Worm (Caenorhabditis elegans) whole organism, late embryonic: ENCODE data around the gene snf-12.

Source experiments
- F13H6.1 ChIP-seq: sonication (generic microtip); optimal IDR thresholded peaks from 2 replicates; lab custom pipeline; 2016; ENCODE audit warnings: missing genetic modification characterization, missing compliant biosample characterization
- K02D7.2 ChIP-seq: sonication (generic microtip); optimal IDR thresholded peaks from 2 replicates; lab custom pipeline; 2017; ENCODE audit warnings: mild to moderate bottlenecking, missing genetic modification characterization, missing compliant biosample characterization
- K09A11.1 ChIP-seq: sonication (generic microtip); optimal IDR thresholded peaks from 2 replicates; lab custom pipeline; 2017; ENCODE audit warnings: antibody characterized with exemption, mild to moderate bottlenecking, missing genetic modification characterization, missing compliant biosample characterization; ENCODE audit not compliant: insufficient read depth
- Y22D7AL.16 ChIP-seq: sonication (generic microtip); optimal IDR thresholded peaks from 2 replicates; lab custom pipeline; 2016; ENCODE audit warnings: missing genetic modification characterization, missing compliant biosample characterization
- ahr-1 ChIP-seq: sonication (generic microtip); optimal IDR thresholded peaks from 2 replicates; lab custom pipeline; 2016; ENCODE audit warnings: missing genetic modification characterization, missing compliant biosample characterization
- ama-1 ChIP-seq: fragments of 150-350 bp; optimal IDR thresholded peaks from 2 replicates; lab custom pipeline; 2014
- ceh-19 ChIP-seq: fragments of 200-800 bp; sonication (Bioruptor generic); optimal IDR thresholded peaks from 2 replicates; lab custom pipeline; 2018; ENCODE audit warnings: mild to moderate bottlenecking, missing genetic modification characterization, missing compliant biosample characterization
- ceh-24 ChIP-seq: sonication (generic microtip); optimal IDR thresholded peaks from 2 replicates; lab custom pipeline; 2016; ENCODE audit warnings: mild to moderate bottlenecking, missing genetic modification characterization, missing compliant biosample characterization
- ceh-31 ChIP-seq: sonication (generic microtip); optimal IDR thresholded peaks from 2 replicates; lab custom pipeline; 2016; ENCODE audit warnings: missing genetic modification characterization, missing compliant biosample characterization
- ceh-34 ChIP-seq: sonication (generic microtip); optimal IDR thresholded peaks from 2 replicates; lab custom pipeline; 2016; ENCODE audit warnings: mild to moderate bottlenecking, missing genetic modification characterization, missing compliant biosample characterization
- ceh-48 ChIP-seq: sonication (generic microtip); optimal IDR thresholded peaks from 2 replicates; lab custom pipeline; 2016; ENCODE audit warnings: missing genetic modification characterization, inconsistent platforms, missing compliant biosample characterization
- ceh-6 ChIP-seq: fragments of 200-800 bp; sonication (Bioruptor generic); optimal IDR thresholded peaks from 2 replicates; lab custom pipeline; 2018; ENCODE audit warnings: mild to moderate bottlenecking, missing genetic modification characterization, missing compliant biosample characterization
- che-1 ChIP-seq: sonication (generic microtip); optimal IDR thresholded peaks from 2 replicates; lab custom pipeline; 2016; ENCODE audit warnings: mild to moderate bottlenecking, missing genetic modification characterization, missing compliant biosample characterization
- elt-2 ChIP-seq: sonication (generic microtip); optimal IDR thresholded peaks from 2 replicates; lab custom pipeline; 2016; ENCODE audit warnings: missing genetic modification reagents, missing genetic modification characterization, missing compliant biosample characterization
- elt-4 ChIP-seq: sonication (generic microtip); optimal IDR thresholded peaks from 2 replicates; lab custom pipeline; 2016; ENCODE audit warnings: missing genetic modification characterization, missing compliant biosample characterization
- eyg-1 ChIP-seq: sonication (generic microtip); optimal IDR thresholded peaks from 2 replicates; lab custom pipeline; 2016; ENCODE audit warnings: missing genotype, missing genetic modification characterization, missing compliant biosample characterization
- fkh-10 ChIP-seq: fragments of 150-350 bp; optimal IDR thresholded peaks from 2 replicates; lab custom pipeline; 2014; ENCODE audit warnings: missing biosample characterization, missing genetic modification reagents, missing genetic modification characterization
- fkh-6 ChIP-seq: sonication (generic microtip); optimal IDR thresholded peaks from 2 replicates; lab custom pipeline; 2016; ENCODE audit warnings: missing genetic modification characterization, missing compliant biosample characterization
- hlh-30 ChIP-seq: sonication (generic microtip); optimal IDR thresholded peaks from 2 replicates; lab custom pipeline; 2017; ENCODE audit warnings: antibody characterized with exemption, missing genetic modification characterization, missing compliant biosample characterization; ENCODE audit not compliant: insufficient read depth
- hlh-6 ChIP-seq: sonication (generic microtip); optimal IDR thresholded peaks from 2 replicates; lab custom pipeline; 2016; ENCODE audit warnings: missing genotype, missing genetic modification characterization, missing compliant biosample characterization
- madf-2 ChIP-seq: sonication (generic microtip); optimal IDR thresholded peaks from 2 replicates; lab custom pipeline; 2017; ENCODE audit warnings: missing genetic modification characterization, missing compliant biosample characterization
- nfya-1 ChIP-seq: sonication (generic microtip); optimal IDR thresholded peaks from 2 replicates; lab custom pipeline; 2017; ENCODE audit warnings: missing genetic modification characterization, mild to moderate bottlenecking, missing compliant biosample characterization, antibody characterized with exemption, moderate library complexity
- nhr-11 ChIP-seq: fragments of 150-350 bp; optimal IDR thresholded peaks from 2 replicates; lab custom pipeline; 2014; ENCODE audit warnings: missing biosample characterization, missing genetic modification characterization
- nhr-232 ChIP-seq: sonication (generic microtip); optimal IDR thresholded peaks from 2 replicates; lab custom pipeline; 2016; ENCODE audit warnings: missing genetic modification characterization, missing compliant biosample characterization
- npax-4 ChIP-seq: sonication (generic microtip); optimal IDR thresholded peaks from 2 replicates; lab custom pipeline; 2016; ENCODE audit warnings: missing genetic modification characterization, missing compliant biosample characterization
- odd-2 ChIP-seq: sonication (generic microtip); optimal IDR thresholded peaks from 2 replicates; lab custom pipeline; 2017; ENCODE audit warnings: antibody characterized with exemption, mild to moderate bottlenecking, missing genetic modification characterization, missing compliant biosample characterization
- pat-9 ChIP-seq: fragments of 200-800 bp; sonication (Bioruptor generic); optimal IDR thresholded peaks from 2 replicates; lab custom pipeline; 2018; ENCODE audit warnings: mild to moderate bottlenecking, missing genetic modification characterization, moderate library complexity, missing compliant biosample characterization
- pros-1 ChIP-seq: fragments of 150-350 bp; optimal IDR thresholded peaks from 2 replicates; lab custom pipeline; 2014; ENCODE audit warnings: missing biosample characterization, missing genetic modification reagents, missing genetic modification characterization
- ref-2 ChIP-seq: sonication (generic microtip); optimal IDR thresholded peaks from 2 replicates; lab custom pipeline; 2016; ENCODE audit warnings: missing genetic modification characterization, missing compliant biosample characterization
- syd-9 ChIP-seq: sonication (generic microtip); optimal IDR thresholded peaks from 2 replicates; lab custom pipeline; 2016; ENCODE audit warnings: mild to moderate bottlenecking, missing genetic modification characterization, moderate library complexity, missing compliant biosample characterization
- tbx-2 ChIP-seq: sonication (generic microtip); optimal IDR thresholded peaks from 2 replicates; lab custom pipeline; 2016; ENCODE audit warnings: missing genetic modification characterization, missing compliant biosample characterization
- tbx-7 ChIP-seq: sonication (generic microtip); optimal IDR thresholded peaks from 2 replicates; lab custom pipeline; 2016; ENCODE audit warnings: missing genotype, missing genetic modification characterization, missing compliant biosample characterization
- unc-3 ChIP-seq, 2 experiments: fragments of 200-800 bp in 1 of 2; sonication (Bioruptor generic) in 1 of 2; sonication (generic microtip) in 1 of 2; conservative IDR thresholded peaks in 1 of 2; optimal IDR thresholded peaks in 1 of 2; 2 replicates each; pipeline versions ENCODE4 v1.3.6 to Lab custom; 2016 to 2022; ENCODE audit warnings: missing compliant biosample characterization in 2 of 2, missing genetic modification characterization in 2 of 2, missing genetic modification reagents in 1 of 2
- unc-42 ChIP-seq: sonication (generic microtip); optimal IDR thresholded peaks from 2 replicates; lab custom pipeline; 2016; ENCODE audit warnings: missing genotype, missing genetic modification characterization, missing compliant biosample characterization
- unc-55 ChIP-seq: sonication (generic microtip); optimal IDR thresholded peaks from 2 replicates; lab custom pipeline; 2017; ENCODE audit warnings: missing biosample characterization, missing genetic modification reagents, missing genetic modification characterization
- ztf-16 ChIP-seq: sonication (generic microtip); optimal IDR thresholded peaks from 2 replicates; lab custom pipeline; 2017; ENCODE audit warnings: missing genetic modification characterization, missing compliant biosample characterization

snf-12 gene

ce11 chrX:9036237-9036636 lies 7.0 kb downstream of the snf-12 start:
- TF ChIP-seq hlh-30 (tag; lab: Kevin White, UChicago) (no peak), ceh-19 (GFP tag; lab: Kevin White, UChicago) (no peak), nhr-11 (no peak), F13H6.1 (tag; lab: Kevin White, UChicago) (no peak), ama-1 (lab: Kevin White, UChicago) (no peak), npax-4 (tag; lab: Kevin White, UChicago) (no peak), nhr-232 (no peak), pat-9 (tag; lab: Kevin White, UChicago) (no peak), unc-42 (tag; lab: Kevin White, UChicago) (no peak), elt-4 (no peak), K02D7.2 (no peak), ceh-24 (tag; lab: Kevin White, UChicago) (no peak), fkh-10 (GFP tag; lab: Kevin White, UChicago) (no peak), ref-2 (tag; lab: Kevin White, UChicago) (no peak), fkh-6 (no peak)
- TF ChIP-seq, all 69 proteins: peak for 0

- no peak for TF ChIP-seq unc-3 (GFP tag; conservative IDR thresholded peaks at IDR 0.05; lab: Robert Waterston, UW)
- no peak for TF ChIP-seq unc-3 (tag; optimal IDR thresholded peaks at IDR 0.05; lab: Kevin White, UChicago)
- TF ChIP-seq fkh-10 (GFP tag; lab: Kevin White, UChicago), result no peak
- TF ChIP-seq nfya-1, result no peak
- no peak for TF ChIP-seq unc-55 (GFP tag; lab: Kevin White, UChicago)
Observed at ce11 chrX:9045913-9046312, 16.6 kb downstream of the snf-12 start, which contains the start of gene prdm-14. Gene prdm-14 (plus strand): TSS chrX:9046213.

ce11 chrX:9048657-9049056 lies 19.4 kb downstream of the snf-12 start, which contains the start of gene F47E1.20:
Gene F47E1.20 (plus strand): TSS chrX:9048957.
- TF ChIP-seq syd-9 (tag; lab: Kevin White, UChicago) (no peak), F13H6.1 (tag; lab: Kevin White, UChicago) (no peak), ceh-24 (tag; lab: Kevin White, UChicago) (no peak), ama-1 (lab: Kevin White, UChicago) (no peak), eyg-1 (tag; lab: Kevin White, UChicago) (no peak), elt-2 (no peak), che-1 (tag; lab: Kevin White, UChicago) (no peak)

- TF ChIP-seq K09A11.1 (tag; lab: Kevin White, UChicago) (no peak), elt-2 (no peak), unc-55 (GFP tag; lab: Kevin White, UChicago) (no peak), ceh-34 (tag; lab: Kevin White, UChicago) (no peak), Y22D7AL.16 (tag; lab: Kevin White, UChicago) (no peak), ama-1 (lab: Kevin White, UChicago) (no peak)
Observed at ce11 chrX:9053426-9053825, 24.2 kb downstream of the snf-12 start.

ce11 chrX:9057352-9057751 lies 28.1 kb downstream of the snf-12 start, which contains the start of gene F47E1.2:
Gene F47E1.2 (plus strand): TSS chrX:9057652.
- TF ChIP-seq eyg-1 (tag; lab: Kevin White, UChicago) (no peak), tbx-7 (tag; lab: Kevin White, UChicago) (no peak), ref-2 (tag; lab: Kevin White, UChicago) (no peak), madf-2 (tag; lab: Kevin White, UChicago) (no peak), odd-2 (tag; lab: Kevin White, UChicago) (no peak), elt-2 (no peak), ceh-6 (GFP tag; lab: Kevin White, UChicago) (no peak), K02D7.2 (no peak), ahr-1 (tag; lab: Kevin White, UChicago) (no peak), hlh-6 (no peak), ztf-16 (no peak), ceh-24 (tag; lab: Kevin White, UChicago) (no peak), Y22D7AL.16 (tag; lab: Kevin White, UChicago) (no peak), tbx-2 (tag; lab: Kevin White, UChicago) (no peak), ceh-48 (tag; lab: Kevin White, UChicago) (no peak), pros-1 (tag; lab: Kevin White, UChicago) (no peak), ceh-31 (tag; lab: Kevin White, UChicago) (no peak)
